Worm (Caenorhabditis elegans): ENCODE measurements around the gene spc-1.

spc-1 gene

DNA sequence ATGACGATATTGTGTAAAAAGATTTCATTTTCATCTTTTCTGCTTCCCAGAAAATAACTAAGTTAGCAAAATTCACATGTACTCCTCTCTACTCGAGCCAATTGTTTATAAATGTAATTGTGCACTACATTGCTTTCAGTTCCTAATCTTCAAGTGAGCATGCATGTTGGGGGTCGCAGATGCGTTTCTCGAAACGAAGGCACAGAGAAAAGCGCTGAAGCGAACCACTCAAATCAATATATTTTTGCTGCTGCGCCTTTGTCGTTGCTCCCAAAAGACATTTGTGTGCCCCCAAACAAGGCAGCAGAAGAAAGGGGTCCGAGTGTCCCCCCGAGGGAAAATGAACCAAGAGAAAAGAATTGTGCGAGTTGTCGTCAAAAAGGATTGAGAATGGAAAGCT lies 646 bp downstream of the spc-1 start:
- no peak for TF ChIP-seq blmp-1 (tag; optimal IDR thresholded peaks at IDR 0.05; ENCODE audit: insufficient read depth)
- TF ChIP-seq Y55F3AM.14 (GFP tag; optimal IDR thresholded peaks at IDR 0.05), result peak; percentile 42
- no peak for TF ChIP-seq nhr-21 (tag; optimal IDR thresholded peaks at IDR 0.05)
- no peak for TF ChIP-seq crh-2 (tag; optimal IDR thresholded peaks at IDR 0.05)
- peak; percentile 0 for TF ChIP-seq mab-5 (tag; optimal IDR thresholded peaks at IDR 0.05)
- TF ChIP-seq F13H6.1 (tag; optimal IDR thresholded peaks at IDR 0.05), result peak; percentile 23
- TF ChIP-seq lin-13 (GFP tag; optimal IDR thresholded peaks at IDR 0.05), result peak; percentile 10
- TF ChIP-seq nhr-129 (tag; optimal IDR thresholded peaks at IDR 0.05), result peak; percentile 2
- TF ChIP-seq C34F6.9 (tag; optimal IDR thresholded peaks at IDR 0.05), result peak; percentile 62
- TF ChIP-seq nhr-12 (tag; optimal IDR thresholded peaks at IDR 0.05), result no peak
- TF ChIP-seq lsy-2 (tag; optimal IDR thresholded peaks at IDR 0.05), result peak in 1 of 2 experiments; percentile 41
- TF ChIP-seq unc-55 (GFP tag; optimal IDR thresholded peaks at IDR 0.05), result peak; percentile 20

DNA sequence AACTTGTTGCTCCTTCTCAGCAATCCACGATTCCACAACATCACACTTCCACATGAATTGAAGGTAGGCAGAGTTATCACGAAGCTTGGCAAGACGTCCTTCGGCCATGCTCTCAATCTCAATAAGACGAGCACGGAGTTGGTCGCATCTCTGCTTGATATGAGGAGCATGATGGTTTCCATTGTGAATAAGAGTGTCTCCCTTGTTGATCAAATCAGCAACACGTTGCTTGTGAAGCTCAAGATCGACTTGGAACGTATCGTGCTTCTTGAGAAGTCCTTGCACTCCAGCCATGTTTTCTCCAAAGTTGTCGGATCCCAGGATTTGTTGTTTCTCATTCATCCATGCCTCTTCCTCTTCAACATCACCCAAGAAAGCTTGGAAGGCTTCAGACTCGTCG lies 7.3 kb downstream of the spc-1 start:
- TF ChIP-seq ztf-4 (tag; optimal IDR thresholded peaks at IDR 0.05), result no peak
- no peak for TF ChIP-seq sem-4 (tag; optimal IDR thresholded peaks at IDR 0.05)
- TF ChIP-seq mdl-1 (tag; optimal IDR thresholded peaks at IDR 0.05), result no peak
- TF ChIP-seq C34F6.9 (tag; optimal IDR thresholded peaks at IDR 0.05), result no peak
- no peak for TF ChIP-seq ZK546.5 (tag; optimal IDR thresholded peaks at IDR 0.05)
- no peak for TF ChIP-seq ztf-11 (tag; optimal IDR thresholded peaks at IDR 0.05)
- TF ChIP-seq sma-9 (GFP tag; optimal IDR thresholded peaks at IDR 0.05), result no peak
- TF ChIP-seq sma-9 (tag; optimal IDR thresholded peaks at IDR 0.05), result no peak
- TF ChIP-seq skn-1 (tag; optimal IDR thresholded peaks at IDR 0.05), result no peak
- TF ChIP-seq nhr-23 (tag; optimal IDR thresholded peaks at IDR 0.05), result no peak
- no peak for TF ChIP-seq lsy-2 (tag; optimal IDR thresholded peaks at IDR 0.05)
- TF ChIP-seq nhr-11 (tag; optimal IDR thresholded peaks at IDR 0.05), result no peak
- no peak for TF ChIP-seq blmp-1 (tag; optimal IDR thresholded peaks at IDR 0.05; ENCODE audit: insufficient read depth)
- no peak for TF ChIP-seq snpc-4 (tag; optimal IDR thresholded peaks at IDR 0.05)
- no peak for TF ChIP-seq nhr-77 (tag; optimal IDR thresholded peaks at IDR 0.05)
- no peak for TF ChIP-seq gmeb-1 (tag; optimal IDR thresholded peaks at IDR 0.05)

DNA sequence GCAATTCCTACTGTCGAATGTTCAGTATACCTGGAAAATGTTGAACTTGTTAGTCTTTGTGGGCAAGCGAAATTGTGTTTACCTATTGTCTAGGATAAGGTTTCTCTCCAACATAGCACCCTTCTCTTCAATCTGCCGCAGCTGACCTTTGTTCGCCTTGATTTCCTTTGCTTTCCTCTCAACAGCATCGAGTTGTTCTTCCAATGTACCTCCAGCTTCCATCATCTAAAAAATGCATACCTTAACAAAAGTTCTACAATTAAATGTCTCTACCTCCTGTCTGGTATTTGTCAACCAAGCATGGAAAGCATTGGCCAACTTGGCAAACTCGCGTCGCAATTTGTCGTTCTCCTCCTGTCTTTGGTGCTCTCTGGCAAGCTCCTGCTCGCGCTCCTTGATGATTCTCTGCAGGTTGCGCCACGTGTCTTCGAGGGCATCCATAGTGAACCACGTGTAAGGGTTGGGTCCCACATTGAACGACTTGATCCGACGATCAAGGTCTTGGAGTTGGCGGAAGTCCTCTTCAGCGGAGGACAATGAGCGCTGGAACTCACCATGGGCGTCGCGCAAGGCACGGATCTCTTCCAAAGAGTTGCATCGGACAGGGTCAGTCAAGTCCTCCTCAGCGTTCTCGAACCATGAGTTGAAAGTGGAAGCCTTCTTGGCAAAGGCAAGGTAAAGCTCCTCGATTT lies 8.1 kb downstream of the spc-1 start:
- no peak for TF ChIP-seq nhr-12 (tag; optimal IDR thresholded peaks at IDR 0.05)
- TF ChIP-seq snpc-4 (tag; optimal IDR thresholded peaks at IDR 0.05), result no peak
- no peak for TF ChIP-seq ceh-16 (tag; optimal IDR thresholded peaks at IDR 0.05)
- no peak for TF ChIP-seq elt-1 (tag; optimal IDR thresholded peaks at IDR 0.05)
- TF ChIP-seq gmeb-1 (tag; optimal IDR thresholded peaks at IDR 0.05), result no peak

DNA sequence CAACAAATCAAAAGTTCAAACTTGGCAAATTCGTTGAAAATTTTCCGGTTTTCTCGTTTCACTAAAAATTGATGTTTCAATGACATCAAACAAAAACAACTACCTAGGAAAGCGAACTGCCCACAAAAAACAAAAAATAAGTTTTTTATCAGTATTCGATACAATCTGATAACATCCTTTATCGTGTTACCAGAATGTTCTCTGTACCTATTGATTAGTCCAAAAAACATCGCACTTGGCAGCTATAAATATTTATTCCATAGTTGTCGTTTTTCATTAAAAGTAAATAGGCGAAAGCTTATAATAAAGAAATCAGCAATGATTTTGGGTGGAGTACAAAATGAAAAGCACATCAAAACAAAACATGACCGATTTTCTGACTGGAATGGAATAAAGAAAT lies 9.7 kb downstream of the spc-1 start:
- TF ChIP-seq Y55F3AM.14 (GFP tag; optimal IDR thresholded peaks at IDR 0.05), result no peak
- peak; percentile 62 for TF ChIP-seq crh-2 (tag; optimal IDR thresholded peaks at IDR 0.05)
- TF ChIP-seq sma-3 (GFP tag; optimal IDR thresholded peaks at IDR 0.05), result peak; percentile 65
- no peak for TF ChIP-seq nhr-6 (tag; optimal IDR thresholded peaks at IDR 0.05)
- no peak for TF ChIP-seq aly-2 (tag; optimal IDR thresholded peaks at IDR 0.05)
- TF ChIP-seq ceh-82 (tag; optimal IDR thresholded peaks at IDR 0.05), result no peak
- no peak for TF ChIP-seq nhr-25 (tag; optimal IDR thresholded peaks at IDR 0.05)
- peak; percentile 49 for TF ChIP-seq nhr-21 (tag; optimal IDR thresholded peaks at IDR 0.05)
- TF ChIP-seq mdl-1 (tag; optimal IDR thresholded peaks at IDR 0.05), result no peak
- no peak for TF ChIP-seq lin-11 (tag; optimal IDR thresholded peaks at IDR 0.05)
- TF ChIP-seq skn-1 (tag; optimal IDR thresholded peaks at IDR 0.05), result peak; percentile 53
- TF ChIP-seq nhr-12 (tag; optimal IDR thresholded peaks at IDR 0.05), result no peak
- no peak for TF ChIP-seq elt-1 (tag; optimal IDR thresholded peaks at IDR 0.05)
- TF ChIP-seq R02D3.7 (tag; optimal IDR thresholded peaks at IDR 0.05), result no peak
- TF ChIP-seq ztf-4 (tag; optimal IDR thresholded peaks at IDR 0.05), result no peak
- no peak for TF ChIP-seq elt-3 (tag; optimal IDR thresholded peaks at IDR 0.05)
- peak; percentile 58 for TF ChIP-seq blmp-1 (tag; optimal IDR thresholded peaks at IDR 0.05; ENCODE audit: insufficient read depth)
- no peak for TF ChIP-seq ceh-16 (tag; optimal IDR thresholded peaks at IDR 0.05)
- peak; percentile 33 for TF ChIP-seq gmeb-1 (tag; optimal IDR thresholded peaks at IDR 0.05)
- peak in 1 of 2 experiments; percentile 35 for TF ChIP-seq lsy-2 (tag; optimal IDR thresholded peaks at IDR 0.05)
- peak; percentile 30 for TF ChIP-seq fos-1 (tag; optimal IDR thresholded peaks at IDR 0.05)
- no peak for TF ChIP-seq F13H6.1 (tag; optimal IDR thresholded peaks at IDR 0.05)
- TF ChIP-seq sma-9 (GFP tag; optimal IDR thresholded peaks at IDR 0.05), result peak; percentile 27
- no peak for TF ChIP-seq sma-9 (tag; optimal IDR thresholded peaks at IDR 0.05)
- no peak for TF ChIP-seq nhr-77 (tag; optimal IDR thresholded peaks at IDR 0.05)

All from whole organism, L2 larva.